Worm (Caenorhabditis elegans) whole organism, L3 larva: ENCODE measurements around the gene C52B9.8.

Experiments used
- R02D3.7 ChIP-seq: fragments of 150-350 bp; optimal IDR thresholded peaks from 2 replicates; lab custom pipeline; 2014; ENCODE audit warnings: missing biosample characterization, missing genetic modification characterization
- ZK546.5 ChIP-seq: sonication (generic microtip); optimal IDR thresholded peaks from 2 replicates; lab custom pipeline; 2017; ENCODE audit warnings: missing biosample characterization, missing genetic modification characterization
- aly-2 ChIP-seq: fragments of 150-350 bp; optimal IDR thresholded peaks from 2 replicates; lab custom pipeline; 2014; ENCODE audit warnings: missing biosample characterization, missing genetic modification characterization
- ama-1 ChIP-seq: fragments of 150-350 bp; optimal IDR thresholded peaks from 2 replicates; lab custom pipeline; 2018
- ceh-16 ChIP-seq: sonication (generic microtip); optimal IDR thresholded peaks from 2 replicates; lab custom pipeline; 2017; ENCODE audit warnings: missing biosample characterization, missing genetic modification characterization
- ceh-28 ChIP-seq: fragments of 150-350 bp; optimal IDR thresholded peaks from 2 replicates; lab custom pipeline; 2014; ENCODE audit warnings: missing biosample characterization, missing genetic modification reagents, missing genetic modification characterization
- ceh-82 ChIP-seq: fragments of 150-350 bp; optimal IDR thresholded peaks from 2 replicates; lab custom pipeline; 2014; ENCODE audit warnings: missing biosample characterization, missing genetic modification characterization
- ceh-9 ChIP-seq: sonication (generic microtip); optimal IDR thresholded peaks from 2 replicates; lab custom pipeline; 2018; ENCODE audit warnings: missing biosample characterization, missing genetic modification characterization
- daf-12 ChIP-seq: fragments of 150-350 bp; optimal IDR thresholded peaks from 2 replicates; lab custom pipeline; 2014; ENCODE audit warnings: missing biosample characterization, missing genetic modification reagents, missing genetic modification characterization
- egl-27 ChIP-seq: sonication (generic microtip); optimal IDR thresholded peaks from 4 replicates; lab custom pipeline; 2017; ENCODE audit warnings: missing biosample characterization, missing genetic modification reagents, missing genetic modification characterization
- egl-5 ChIP-seq: fragments of 150-350 bp; optimal IDR thresholded peaks from 2 replicates; lab custom pipeline; 2017; ENCODE audit warnings: missing biosample characterization, missing genetic modification reagents, missing genetic modification characterization, inconsistent platforms
- elt-1 ChIP-seq: fragments of 150-350 bp; optimal IDR thresholded peaks from 2 replicates; lab custom pipeline; 2014; ENCODE audit warnings: missing biosample characterization, missing genetic modification characterization
- elt-2 ChIP-seq: sonication (generic microtip); optimal IDR thresholded peaks from 2 replicates; lab custom pipeline; 2016; ENCODE audit warnings: missing genetic modification reagents, mild to moderate bottlenecking, missing genetic modification characterization, missing compliant biosample characterization
- elt-3 ChIP-seq, 3 experiments: fragments of 150-350 bp in 1 of 3; sonication (generic microtip) in 2 of 3; optimal IDR thresholded peaks; 2 replicates in 2 of 3; 4 replicates in 1 of 3; lab custom pipeline; 2014 to 2017; ENCODE audit warnings: missing biosample characterization in 3 of 3, missing genetic modification characterization in 3 of 3
- eor-1 ChIP-seq, 2 experiments: fragments of 150-350 bp; optimal IDR thresholded peaks; 2 replicates each; lab custom pipeline; 2014 to 2018; ENCODE audit warnings: missing biosample characterization in 2 of 2, missing genetic modification characterization in 2 of 2
- fkh-10 ChIP-seq: sonication (generic microtip); optimal IDR thresholded peaks from 2 replicates; lab custom pipeline; 2017; ENCODE audit warnings: missing biosample characterization, missing genetic modification reagents, missing genetic modification characterization
- fkh-2 ChIP-seq: fragments of 150-350 bp; optimal IDR thresholded peaks from 2 replicates; lab custom pipeline; 2014; ENCODE audit warnings: missing biosample characterization, missing genetic modification reagents, missing genetic modification characterization
- fos-1 ChIP-seq: fragments of 150-350 bp; optimal IDR thresholded peaks from 2 replicates; lab custom pipeline; 2014; ENCODE audit warnings: missing biosample characterization, missing genetic modification characterization
- hmg-11 ChIP-seq: sonication (generic microtip); optimal IDR thresholded peaks from 2 replicates; lab custom pipeline; 2016; ENCODE audit warnings: missing genetic modification characterization, missing compliant biosample characterization
- jun-1 ChIP-seq: fragments of 150-350 bp; optimal IDR thresholded peaks from 2 replicates; lab custom pipeline; 2014; ENCODE audit warnings: missing biosample characterization, missing genetic modification reagents, missing genetic modification characterization
- lin-15B ChIP-seq: fragments of 150-350 bp; optimal IDR thresholded peaks from 2 replicates; lab custom pipeline; 2014; ENCODE audit warnings: missing biosample characterization, missing genetic modification characterization
- lin-39 ChIP-seq: fragments of 150-350 bp; optimal IDR thresholded peaks from 2 replicates; lab custom pipeline; 2018; ENCODE audit warnings: missing biosample characterization, missing genetic modification reagents, missing genetic modification characterization
- lsy-12 ChIP-seq: sonication (generic microtip); optimal IDR thresholded peaks from 2 replicates; lab custom pipeline; 2016; ENCODE audit warnings: mild to moderate bottlenecking, missing genetic modification characterization, missing compliant biosample characterization
- mml-1 ChIP-seq: fragments of 150-350 bp; sonication (generic microtip); optimal IDR thresholded peaks from 3 replicates; lab custom pipeline; 2014; ENCODE audit warnings: missing biosample characterization, missing genetic modification characterization
- nfya-1 ChIP-seq: sonication (generic microtip); optimal IDR thresholded peaks from 2 replicates; lab custom pipeline; 2017; ENCODE audit warnings: missing genetic modification characterization, mild to moderate bottlenecking, missing compliant biosample characterization, antibody characterized with exemption, moderate library complexity; ENCODE audit not compliant: insufficient read depth
- nhr-11 ChIP-seq: fragments of 150-350 bp; optimal IDR thresholded peaks from 2 replicates; lab custom pipeline; 2014; ENCODE audit warnings: missing biosample characterization, missing genetic modification characterization
- nhr-12 ChIP-seq: fragments of 150-350 bp; optimal IDR thresholded peaks from 2 replicates; lab custom pipeline; 2014; ENCODE audit warnings: missing biosample characterization, missing genetic modification characterization
- nhr-237 ChIP-seq: fragments of 150-350 bp; optimal IDR thresholded peaks from 2 replicates; lab custom pipeline; 2014; ENCODE audit warnings: missing biosample characterization, missing genetic modification characterization
- nhr-25 ChIP-seq: sonication (generic microtip); optimal IDR thresholded peaks from 2 replicates; lab custom pipeline; 2017; ENCODE audit warnings: missing biosample characterization, missing genetic modification characterization
- nhr-43 ChIP-seq: sonication (generic microtip); optimal IDR thresholded peaks from 2 replicates; lab custom pipeline; 2016; ENCODE audit warnings: mild to moderate bottlenecking, missing genetic modification characterization, missing compliant biosample characterization; ENCODE audit not compliant: poor library complexity, severe bottlenecking
- nhr-67 ChIP-seq: fragments of 150-350 bp; optimal IDR thresholded peaks from 2 replicates; lab custom pipeline; 2014; ENCODE audit warnings: missing biosample characterization, missing genetic modification characterization
- nhr-76 ChIP-seq: fragments of 150-350 bp; sonication (generic microtip); optimal IDR thresholded peaks from 5 replicates; lab custom pipeline; 2014; ENCODE audit warnings: missing biosample characterization, missing genetic modification characterization
- nhr-77 ChIP-seq: fragments of 150-350 bp; optimal IDR thresholded peaks from 2 replicates; lab custom pipeline; 2014; ENCODE audit warnings: missing biosample characterization, missing genetic modification characterization
- pha-4 ChIP-seq: fragments of 150-350 bp; optimal IDR thresholded peaks from 2 replicates; lab custom pipeline; 2014; ENCODE audit warnings: missing biosample characterization, missing genetic modification reagents, missing genetic modification characterization
- pqm-1 ChIP-seq: fragments of 150-350 bp; optimal IDR thresholded peaks from 2 replicates; lab custom pipeline; 2017; ENCODE audit warnings: missing biosample characterization, missing genetic modification characterization, inconsistent platforms
- sea-2 ChIP-seq: fragments of 150-350 bp; sonication (generic microtip); optimal IDR thresholded peaks from 4 replicates; lab custom pipeline; 2014; ENCODE audit warnings: missing biosample characterization, missing genetic modification reagents, missing genetic modification characterization
- skn-1 ChIP-seq: fragments of 150-350 bp; optimal IDR thresholded peaks from 2 replicates; lab custom pipeline; 2014; ENCODE audit warnings: missing biosample characterization, missing genetic modification characterization
- snpc-4 ChIP-seq: fragments of 150-350 bp; optimal IDR thresholded peaks from 2 replicates; lab custom pipeline; 2014; ENCODE audit warnings: missing biosample characterization, missing genetic modification characterization
- tbx-2 ChIP-seq: sonication (generic microtip); optimal IDR thresholded peaks from 2 replicates; lab custom pipeline; 2016; ENCODE audit warnings: mild to moderate bottlenecking, missing genetic modification characterization, missing compliant biosample characterization
- unc-39 ChIP-seq: sonication (generic microtip); optimal IDR thresholded peaks from 4 replicates; lab custom pipeline; 2017; ENCODE audit warnings: missing biosample characterization, missing genetic modification characterization
- unc-62 ChIP-seq: fragments of 150-350 bp; sonication (generic microtip); optimal IDR thresholded peaks from 4 replicates; lab custom pipeline; 2014; ENCODE audit warnings: missing biosample characterization, missing genetic modification reagents, missing genetic modification characterization
- zag-1 ChIP-seq: fragments of 150-350 bp; optimal IDR thresholded peaks from 2 replicates; lab custom pipeline; 2014; ENCODE audit warnings: missing biosample characterization, missing genetic modification characterization
- ztf-11 ChIP-seq: fragments of 150-350 bp; optimal IDR thresholded peaks from 2 replicates; lab custom pipeline; 2014; ENCODE audit warnings: missing biosample characterization, missing genetic modification characterization
- ztf-4 ChIP-seq: fragments of 150-350 bp; optimal IDR thresholded peaks from 2 replicates; lab custom pipeline; 2014; ENCODE audit warnings: missing biosample characterization, missing genetic modification characterization

C52B9.8 gene

DNA sequence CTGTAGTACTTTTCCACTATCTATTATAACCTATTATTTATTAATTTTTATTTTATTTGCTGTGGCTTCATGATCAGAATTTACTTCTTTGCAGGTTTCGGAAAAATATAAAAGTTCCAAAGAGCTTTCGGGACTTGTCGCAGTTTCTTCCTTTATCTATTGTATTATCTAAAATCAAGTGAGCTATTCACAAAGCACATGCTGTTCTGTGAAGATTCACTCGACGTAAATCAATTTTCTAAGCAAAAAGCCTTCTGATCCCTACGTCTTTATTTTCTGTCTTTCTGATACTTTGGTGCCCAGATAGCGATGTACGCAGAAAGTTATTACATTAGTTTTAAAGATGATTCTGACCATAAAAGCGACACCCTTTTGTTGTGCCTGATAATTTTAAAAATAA is 5.5 kb upstream of the C52B9.8 start:
- TF ChIP-seq R02D3.7 (tag; lab: Kevin White, UChicago), result no peak
- no peak for TF ChIP-seq unc-39 (tag; lab: Kevin White, UChicago)
- peak; percentile 97 for TF ChIP-seq fkh-10 (GFP tag; lab: Kevin White, UChicago)
- TF ChIP-seq jun-1 (tag; lab: Kevin White, UChicago), result no peak

DNA sequence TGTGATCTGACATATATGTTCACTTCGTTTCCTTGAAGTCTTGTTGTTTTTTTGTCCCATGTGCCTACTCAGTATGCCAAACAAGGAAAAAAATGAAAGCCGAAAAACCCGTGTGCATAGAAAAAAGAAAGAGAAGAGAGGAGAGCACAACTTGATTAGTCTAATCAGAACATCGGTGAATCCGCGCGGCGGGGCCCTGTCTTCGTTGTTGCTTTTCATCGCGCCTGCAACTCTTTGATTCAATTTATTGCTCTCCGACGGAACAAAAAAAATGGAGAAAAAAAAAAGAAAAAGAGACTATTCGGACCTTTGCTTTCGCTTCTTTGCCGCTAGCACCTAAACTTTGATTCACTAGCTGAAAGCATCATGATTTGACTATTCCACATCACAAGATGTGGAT is 3.4 kb upstream of the C52B9.8 start:
- TF ChIP-seq ceh-82 (tag; lab: Kevin White, UChicago) (no peak), eor-1 (tag; optimal IDR thresholded peaks at IDR 0.05; lab: Kevin White, UChicago) (no peak), fkh-10 (GFP tag; lab: Kevin White, UChicago) (peak; percentile 87), sea-2 (GFP tag; lab: Kevin White, UChicago) (no peak), elt-3 (tag; optimal IDR thresholded peaks at IDR 0.05; lab: Kevin White, UChicago) (no peak), egl-5 (tag; lab: Kevin White, UChicago) (no peak), lin-15B (tag; lab: Kevin White, UChicago) (no peak), lsy-12 (tag; lab: Kevin White, UChicago) (no peak)

DNA sequence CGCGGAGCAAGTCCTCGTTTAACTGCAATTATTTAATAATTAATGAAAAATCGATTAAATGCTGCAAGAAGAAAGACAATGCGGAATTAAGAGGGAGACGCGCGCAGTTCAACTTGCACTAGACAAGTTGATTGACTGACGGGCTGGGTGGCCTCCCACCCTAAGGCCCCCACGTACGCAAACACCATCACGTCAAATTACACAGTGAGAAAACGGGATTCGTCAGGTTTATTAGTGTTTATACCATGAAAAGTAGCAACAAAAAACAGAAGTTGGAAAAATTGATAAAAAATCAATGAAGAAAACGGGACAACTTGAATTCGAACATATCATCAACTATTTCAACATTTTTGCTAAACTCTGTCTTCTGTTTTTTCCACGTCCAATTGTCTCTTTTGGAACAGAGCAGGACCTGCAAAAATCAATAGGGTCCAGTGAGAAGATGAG is 4.0 kb downstream of the C52B9.8 start:
- TF ChIP-seq lin-39 (tag; lab: Kevin White, UChicago), result no peak
- TF ChIP-seq fkh-10 (GFP tag; lab: Kevin White, UChicago), result no peak
- TF ChIP-seq ceh-9 (tag; lab: Kevin White, UChicago), result no peak
- TF ChIP-seq hmg-11 (tag; lab: Kevin White, UChicago), result peak; percentile 75
- TF ChIP-seq fkh-2, result no peak
- TF ChIP-seq ama-1 (lab: Kevin White, UChicago), result no peak
- no peak for TF ChIP-seq ceh-16 (tag; lab: Kevin White, UChicago)
- no peak for TF ChIP-seq nhr-11 (tag; lab: Kevin White, UChicago)
- no peak for TF ChIP-seq fos-1 (tag; lab: Kevin White, UChicago)
- TF ChIP-seq nhr-77 (tag; lab: Kevin White, UChicago), result no peak
- no peak for TF ChIP-seq unc-62
- TF ChIP-seq lsy-12 (tag; lab: Kevin White, UChicago), result peak; percentile 19
- TF ChIP-seq nhr-76 (tag; lab: Kevin White, UChicago), result no peak
- no peak for TF ChIP-seq unc-39 (tag; lab: Kevin White, UChicago)
- peak; percentile 44 for TF ChIP-seq nfya-1
- TF ChIP-seq zag-1, result no peak
- no peak for TF ChIP-seq sea-2 (GFP tag; lab: Kevin White, UChicago)
- TF ChIP-seq ceh-28 (tag; lab: Kevin White, UChicago), result no peak
- TF ChIP-seq jun-1 (tag; lab: Kevin White, UChicago), result no peak
- TF ChIP-seq elt-1 (tag; lab: Kevin White, UChicago), result no peak
- no peak for TF ChIP-seq nhr-237 (tag; lab: Kevin White, UChicago)
- no peak for TF ChIP-seq snpc-4
- no peak for TF ChIP-seq elt-3 (tag; optimal IDR thresholded peaks at IDR 0.05; lab: Kevin White, UChicago)
- peak; percentile 25 for TF ChIP-seq elt-2
- no peak for TF ChIP-seq daf-12 (tag; lab: Kevin White, UChicago)
- TF ChIP-seq eor-1 (tag; optimal IDR thresholded peaks at IDR 0.05; lab: Kevin White, UChicago), result no peak
- no peak for TF ChIP-seq nhr-43 (tag; lab: Kevin White, UChicago)
- TF ChIP-seq ceh-82 (tag; lab: Kevin White, UChicago), result no peak
- TF ChIP-seq pha-4 (tag; lab: Kevin White, UChicago), result no peak
- TF ChIP-seq egl-27 (tag; lab: Kevin White, UChicago), result no peak
- no peak for TF ChIP-seq nhr-67
- TF ChIP-seq ZK546.5 (tag; lab: Kevin White, UChicago), result no peak
- no peak for TF ChIP-seq ztf-4 (tag; lab: Kevin White, UChicago)
- no peak for TF ChIP-seq egl-5 (tag; lab: Kevin White, UChicago)
- no peak for TF ChIP-seq tbx-2
- no peak for TF ChIP-seq R02D3.7 (tag; lab: Kevin White, UChicago)
- no peak for TF ChIP-seq ztf-11 (tag; lab: Kevin White, UChicago)
- no peak for TF ChIP-seq mml-1 (tag; lab: Kevin White, UChicago)
- TF ChIP-seq nhr-12 (tag; lab: Kevin White, UChicago), result no peak
- no peak for TF ChIP-seq aly-2 (tag; lab: Kevin White, UChicago)
- TF ChIP-seq pqm-1 (tag; lab: Kevin White, UChicago), result no peak
- TF ChIP-seq skn-1, result no peak
- TF ChIP-seq nhr-25 (tag; lab: Kevin White, UChicago), result peak; percentile 50
